Worm (Caenorhabditis elegans) whole organism, early embryonic: ENCODE data around the gene sdz-10.

Experiments used
- ceh-13 ChIP-seq: fragments of 200-800 bp; sonication (Bioruptor generic); optimal IDR thresholded peaks from 2 replicates; lab custom pipeline; 2018; ENCODE audit warnings: mild to moderate bottlenecking, missing genetic modification characterization, missing compliant biosample characterization
- ceh-36 ChIP-seq: sonication (generic microtip); optimal IDR thresholded peaks from 2 replicates; lab custom pipeline; 2016; ENCODE audit warnings: missing genetic modification characterization, inconsistent platforms, missing compliant biosample characterization

- TF ChIP-seq ceh-13 (no peak), ceh-36 (tag; lab: Kevin White, UChicago) (no peak)
These were observed 50.1 kb downstream of the sdz-10 start for ce11 chrII:2721992-2722391.
